Worm (Caenorhabditis elegans) whole organism, L4 larva: ENCODE data around the gene R08E5.1.

Experiments
- lin-39 ChIP-seq: fragments of 150-350 bp; optimal IDR thresholded peaks from 2 replicates; lab custom pipeline; 2014; ENCODE audit warnings: missing biosample characterization, missing genetic modification reagents, missing genetic modification characterization
- skn-1 ChIP-seq: fragments of 150-350 bp; optimal IDR thresholded peaks from 2 replicates; lab custom pipeline; 2014; ENCODE audit warnings: missing biosample characterization, missing genetic modification characterization
- ztf-11 ChIP-seq: fragments of 150-350 bp; optimal IDR thresholded peaks from 2 replicates; lab custom pipeline; 2014; ENCODE audit warnings: missing biosample characterization, missing genetic modification characterization

DNA sequence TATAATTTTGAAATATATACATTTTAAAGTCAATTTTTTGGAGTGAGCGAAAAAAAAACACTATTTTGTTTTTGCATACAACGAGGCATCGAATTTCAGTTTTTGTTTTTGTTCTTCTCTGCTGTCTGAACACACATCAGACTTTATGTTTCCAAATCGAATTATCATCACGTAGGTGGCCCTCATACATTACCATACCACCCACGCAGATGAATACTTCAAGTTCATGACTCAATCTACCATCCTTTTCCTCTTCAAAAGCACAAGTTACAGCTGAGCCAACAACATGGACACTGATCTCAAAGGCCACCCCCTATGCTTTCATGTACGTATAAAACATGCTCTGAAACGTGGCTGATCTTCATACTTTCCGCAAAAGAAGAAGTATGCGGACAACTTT lies 18.5 kb upstream of the R08E5.1 start, which contains the start of gene R08F11.7:
- TF ChIP-seq lin-39 (tag; lab: Kevin White, UChicago), result no peak
- no peak for TF ChIP-seq skn-1 (tag; lab: Kevin White, UChicago)
- no peak for TF ChIP-seq ztf-11
